Worm (Caenorhabditis elegans) whole organism, early embryonic: ENCODE data around the gene srw-54.

ENCODE experiments used
- F13C5.2 ChIP-seq: sonication (generic microtip); optimal IDR thresholded peaks from 2 replicates; lab custom pipeline; 2017; ENCODE audit warnings: mild to moderate bottlenecking, missing genetic modification characterization, inconsistent platforms, missing compliant biosample characterization
- ama-1 ChIP-seq: fragments of 150-350 bp; optimal IDR thresholded peaks from 2 replicates; lab custom pipeline; 2014
- ceh-36 ChIP-seq: sonication (generic microtip); optimal IDR thresholded peaks from 2 replicates; lab custom pipeline; 2016; ENCODE audit warnings: missing genetic modification characterization, inconsistent platforms, missing compliant biosample characterization
- hnd-1 ChIP-seq: sonication (generic microtip); optimal IDR thresholded peaks from 2 replicates; lab custom pipeline; 2016; ENCODE audit warnings: missing genetic modification characterization, missing compliant biosample characterization
- tra-4 ChIP-seq: sonication (generic microtip); optimal IDR thresholded peaks from 2 replicates; lab custom pipeline; 2017; ENCODE audit warnings: missing genetic modification characterization, missing compliant biosample characterization

- TF ChIP-seq ama-1 (lab: Kevin White, UChicago), result no peak
- no peak for TF ChIP-seq ceh-36 (tag; lab: Kevin White, UChicago)
- TF ChIP-seq tra-4 (tag; lab: Kevin White, UChicago), result no peak
- no peak for TF ChIP-seq hnd-1 (tag; lab: Kevin White, UChicago)
- TF ChIP-seq F13C5.2, result no peak
Observed at ce11 chrV:16575900-16576299, 35.2 kb upstream of the srw-54 start, which contains the start of gene str-151.
